Fruit fly (Drosophila melanogaster) whole organism, adult: ENCODE results near the gene Cog2.

Experiments
- CG11617 ChIP-seq: fragments of 200-800 bp; sonication (Bioruptor generic); optimal IDR thresholded peaks from 2 replicates; lab custom pipeline; 2017; ENCODE audit warnings: mild to moderate bottlenecking, missing biosample characterization, missing genetic modification reagents, missing genetic modification characterization
- CG12768 ChIP-seq: fragments of 200-800 bp; sonication (Bioruptor generic); optimal IDR thresholded peaks from 2 replicates; lab custom pipeline; 2017; ENCODE audit warnings: missing biosample characterization, missing genetic modification characterization, mild to moderate bottlenecking, moderate library complexity, missing genetic modification reagents
- CG14711 ChIP-seq: fragments of 200-800 bp; sonication (Bioruptor generic); optimal IDR thresholded peaks from 2 replicates; lab custom pipeline; 2018; ENCODE audit warnings: missing biosample characterization, mild to moderate bottlenecking, missing genetic modification characterization, moderate library complexity
- CG1620 ChIP-seq: fragments of 200-800 bp; sonication (Bioruptor generic); optimal IDR thresholded peaks from 2 replicates; lab custom pipeline; 2016; ENCODE audit warnings: missing biosample characterization, missing genetic modification characterization
- CG33017 ChIP-seq: fragments of 200-800 bp; sonication (Bioruptor generic); optimal IDR thresholded peaks from 2 replicates; lab custom pipeline; 2018; ENCODE audit warnings: missing biosample characterization, mild to moderate bottlenecking, missing genetic modification characterization, moderate library complexity
- CG5204 ChIP-seq: fragments of 200-800 bp; sonication (Bioruptor generic); optimal IDR thresholded peaks from 2 replicates; lab custom pipeline; 2016; ENCODE audit warnings: missing biosample characterization, missing genetic modification characterization
- CG7045 ChIP-seq: fragments of 200-800 bp; sonication (Bioruptor generic); optimal IDR thresholded peaks from 2 replicates; lab custom pipeline; 2017; ENCODE audit warnings: missing biosample characterization, mild to moderate bottlenecking, missing genetic modification characterization
- CG7101 ChIP-seq: fragments of 200-800 bp; sonication (Bioruptor generic); optimal IDR thresholded peaks from 2 replicates; lab custom pipeline; 2018; ENCODE audit warnings: missing biosample characterization, mild to moderate bottlenecking, missing genetic modification characterization, moderate library complexity
- Clk ChIP-seq: fragments of 200-800 bp; sonication (Bioruptor generic); optimal IDR thresholded peaks from 2 replicates; lab custom pipeline; 2017; ENCODE audit warnings: missing biosample characterization, missing genetic modification characterization
- Crg-1 ChIP-seq: fragments of 200-800 bp; sonication (Bioruptor generic); optimal IDR thresholded peaks from 2 replicates; lab custom pipeline; 2016; ENCODE audit warnings: missing biosample characterization, missing genetic modification characterization
- Hr96 ChIP-seq: fragments of 200-800 bp; sonication (Bioruptor generic); optimal IDR thresholded peaks from 2 replicates; lab custom pipeline; 2016; ENCODE audit warnings: missing biosample characterization, missing genetic modification characterization
- Mnt ChIP-seq: fragments of 200-800 bp; sonication (Bioruptor generic); optimal IDR thresholded peaks from 2 replicates; lab custom pipeline; 2016; ENCODE audit warnings: missing biosample characterization, mild to moderate bottlenecking, missing genetic modification characterization
- bab1 ChIP-seq: fragments of 200-800 bp; sonication (Bioruptor generic); optimal IDR thresholded peaks from 3 replicates; lab custom pipeline; 2019; ENCODE audit warnings: missing biosample characterization, mild to moderate bottlenecking, missing genetic modification characterization, moderate library complexity
- cic ChIP-seq: fragments of 200-800 bp; sonication (Bioruptor generic); optimal IDR thresholded peaks from 2 replicates; lab custom pipeline; 2017; ENCODE audit warnings: missing biosample characterization, mild to moderate bottlenecking, missing genetic modification characterization, moderate library complexity
- cnc ChIP-seq, 2 experiments: fragments of >200 bp; optimal IDR thresholded peaks; 2 replicates each; lab custom pipeline; 2017
- kay ChIP-seq: fragments of 200-800 bp; sonication (Bioruptor generic); peaks from one replicate; lab custom pipeline; 2016; ENCODE audit warnings: missing biosample characterization, missing genetic modification characterization, borderline replicate concordance
- ovo ChIP-seq: fragments of 200-800 bp; sonication (Bioruptor generic); optimal IDR thresholded peaks from 2 replicates; lab custom pipeline; 2016; ENCODE audit warnings: missing biosample characterization, missing genetic modification characterization
- pad ChIP-seq: fragments of 200-800 bp; sonication (Bioruptor generic); optimal IDR thresholded peaks from 3 replicates; lab custom pipeline; 2017; ENCODE audit warnings: missing biosample characterization, missing genetic modification characterization, mild to moderate bottlenecking, moderate library complexity, missing genetic modification reagents
- tj ChIP-seq: fragments of 200-800 bp; sonication (Bioruptor generic); optimal IDR thresholded peaks from 3 replicates; lab custom pipeline; 2017; ENCODE audit warnings: missing biosample characterization, mild to moderate bottlenecking, missing genetic modification characterization, moderate library complexity
- toe ChIP-seq: fragments of 200-800 bp; sonication (Bioruptor generic); optimal IDR thresholded peaks from 2 replicates; lab custom pipeline; 2016; ENCODE audit warnings: missing biosample characterization, missing genetic modification characterization

Gene Cog2

dm6 chr3R:15346018-15346383, 15.5 kb downstream of the Cog2 start, which contains the start of the genes Surf4 and CG31301:
TSS of gene Surf4 (minus strand) at chr3R:15346176.
TSS of gene CG31301 (plus strand) at chr3R:15346205.
- TF ChIP-seq cnc (optimal IDR thresholded peaks at IDR 0.05; lab: Kevin White, UChicago) (no peak), Mnt (GFP tag; lab: Kevin White, UChicago) (peak; percentile 84), cic (GFP tag; lab: Kevin White, UChicago) (no peak), CG33017 (tag; lab: Kevin White, UChicago) (no peak), bab1 (GFP tag; lab: Kevin White, UChicago) (peak; percentile 41)

dm6 chr3R:15345198-15346017, 16.0 kb downstream of the Cog2 start:
- peak; percentile 10 for TF ChIP-seq ovo (GFP tag; lab: Kevin White, UChicago)
- peak; percentile 21 for TF ChIP-seq tj (GFP tag; lab: Kevin White, UChicago)
- no peak for TF ChIP-seq CG1620 (GFP tag; lab: Kevin White, UChicago)
- TF ChIP-seq cic (GFP tag; lab: Kevin White, UChicago) = no peak
- TF ChIP-seq cnc (optimal IDR thresholded peaks at IDR 0.05; lab: Kevin White, UChicago) = peak; percentile 60 to 77

- TF ChIP-seq toe (GFP tag; lab: Kevin White, UChicago) = peak; percentile 90
- TF ChIP-seq tj (GFP tag; lab: Kevin White, UChicago) = no peak
- TF ChIP-seq CG7101 (tag; lab: Kevin White, UChicago) = peak; percentile 58
- peak; percentile 1 for TF ChIP-seq bab1 (GFP tag; lab: Kevin White, UChicago)
- peak; percentile 68 for TF ChIP-seq pad (GFP tag; lab: Kevin White, UChicago)
- peak; percentile 78 for TF ChIP-seq Crg-1
- TF ChIP-seq CG12768 (GFP tag; lab: Kevin White, UChicago) = peak; percentile 35
- no peak for TF ChIP-seq kay (GFP tag; lab: Kevin White, UChicago)
- TF ChIP-seq CG5204 = no peak
- TF ChIP-seq cnc (optimal IDR thresholded peaks at IDR 0.05; lab: Kevin White, UChicago) = no peak
- TF ChIP-seq CG7045 (GFP tag; lab: Kevin White, UChicago) = peak; percentile 67
- TF ChIP-seq Mnt (GFP tag; lab: Kevin White, UChicago) = peak; percentile 82
- peak; percentile 58 for TF ChIP-seq cic (GFP tag; lab: Kevin White, UChicago)
- peak; percentile 51 for TF ChIP-seq Clk (GFP tag; lab: Kevin White, UChicago)
- peak; percentile 24 for TF ChIP-seq CG33017 (tag; lab: Kevin White, UChicago)
- peak; percentile 86 for TF ChIP-seq CG11617 (GFP tag; lab: Kevin White, UChicago)
- no peak for TF ChIP-seq Hr96 (GFP tag; lab: Kevin White, UChicago)
- TF ChIP-seq CG14711 (tag; lab: Kevin White, UChicago) = peak; percentile 44
- TF ChIP-seq CG1620 (GFP tag; lab: Kevin White, UChicago) = peak; percentile 64
- TF ChIP-seq ovo (GFP tag; lab: Kevin White, UChicago) = peak; percentile 38
Observed at dm6 chr3R:15342926-15343685, 18.4 kb downstream of the Cog2 start, which contains the start of gene Nagk. TSS of gene Nagk (minus strand) at chr3R:15343256.

- TF ChIP-seq CG12768 (GFP tag; lab: Kevin White, UChicago) (peak; percentile 0), tj (GFP tag; lab: Kevin White, UChicago) (peak; percentile 94), CG11617 (GFP tag; lab: Kevin White, UChicago) (no peak), Clk (GFP tag; lab: Kevin White, UChicago) (no peak), ovo (GFP tag; lab: Kevin White, UChicago) (no peak), CG7045 (GFP tag; lab: Kevin White, UChicago) (peak; percentile 3), Crg-1 (no peak)
Observed at dm6 chr3R:15342432-15342925, 19.0 kb downstream of the Cog2 start.

- TF ChIP-seq ovo (GFP tag; lab: Kevin White, UChicago) = peak; percentile 43
- TF ChIP-seq kay (GFP tag; lab: Kevin White, UChicago) = no peak
- TF ChIP-seq bab1 (GFP tag; lab: Kevin White, UChicago) = peak; percentile 5
- no peak for TF ChIP-seq Crg-1
- TF ChIP-seq CG11617 (GFP tag; lab: Kevin White, UChicago) = peak; percentile 1
- no peak for TF ChIP-seq CG33017 (tag; lab: Kevin White, UChicago)
- no peak for TF ChIP-seq pad (GFP tag; lab: Kevin White, UChicago)
Observed at dm6 chr3R:15340052-15340732, 21.3 kb downstream of the Cog2 start, which contains the start of gene SerRS-m. TSS of gene SerRS-m (plus strand) at chr3R:15340667.
